Fruit fly (Drosophila melanogaster): Measurements from ENCODE around the gene TORIP.

The TORIP gene

dm6 chr3L:19817807-19818531 is 13.1 kb upstream of the TORIP start, which contains the start of the genes Fibp and Deaf1 (continued):
- peak; percentile 99 for TF ChIP-seq CG42726 (GFP tag; IDR thresholded peaks at IDR 0.05; ENCODE audit: partially characterized antibody)
- TF ChIP-seq CG13775 (GFP tag; optimal IDR thresholded peaks at IDR 0.05) = peak; percentile 85
- peak; percentile 51 for TF ChIP-seq slp2 (GFP tag; optimal IDR thresholded peaks at IDR 0.05)
- peak; percentile 84 for TF ChIP-seq CG6272 (GFP tag; IDR thresholded peaks at IDR 0.05)
- peak; percentile 29 for TF ChIP-seq scrt (GFP tag; optimal IDR thresholded peaks at IDR 0.05)
- TF ChIP-seq pum (GFP tag; optimal IDR thresholded peaks at IDR 0.05) = peak; percentile 82
- peak; percentile 53; the same call in 2 of the 3 replicates for TF ChIP-seq zfh1 (GFP tag; IDR thresholded peaks at IDR 0.05)
- no peak for TF ChIP-seq run (tag; optimal IDR thresholded peaks at IDR 0.05)
- TF ChIP-seq lov (optimal IDR thresholded peaks at IDR 0.05) = no peak
- 0 out of 3 replicates have a peak, but pooled peaks have one; percentile 22 for TF ChIP-seq lov (GFP tag; IDR thresholded peaks at IDR 0.05)
- TF ChIP-seq CG12744 (GFP tag; optimal IDR thresholded peaks at IDR 0.05) = peak; percentile 56
- TF ChIP-seq CG30431 (GFP tag; optimal IDR thresholded peaks at IDR 0.05) = peak; percentile 46
- peak; percentile 34; the same call in 1 of the 3 replicates for TF ChIP-seq ci (GFP tag; IDR thresholded peaks at IDR 0.05)
- TF ChIP-seq Doc3 (GFP tag; IDR thresholded peaks at IDR 0.05; ENCODE audit: partially characterized antibody) = peak; percentile 96
- TF ChIP-seq CG9609 (GFP tag; optimal IDR thresholded peaks at IDR 0.05) = peak; percentile 84
- TF ChIP-seq luna (GFP tag; optimal IDR thresholded peaks at IDR 0.05) = peak; percentile 25
- TF ChIP-seq Jarid2 (GFP tag; optimal IDR thresholded peaks at IDR 0.05) = peak; percentile 32
- peak; percentile 71 for TF ChIP-seq tin (GFP tag; optimal IDR thresholded peaks at IDR 0.05)
- TF ChIP-seq Med (GFP tag) = peak; percentile 94
- TF ChIP-seq CG2202 (tag; optimal IDR thresholded peaks at IDR 0.05) = no peak
- peak; percentile 56 for TF ChIP-seq disco-r (GFP tag; optimal IDR thresholded peaks at IDR 0.05)
- peak; percentile 80 for TF ChIP-seq pzg (GFP tag; optimal IDR thresholded peaks at IDR 0.05)
- TF ChIP-seq Asciz (GFP tag; optimal IDR thresholded peaks at IDR 0.05) = no peak
- peak; percentile 46 for TF ChIP-seq her (GFP tag; optimal IDR thresholded peaks at IDR 0.05)
- peak; percentile 45; the same call in 1 of the 2 replicates for TF ChIP-seq Atf6 (GFP tag; IDR thresholded peaks at IDR 0.05)
- peak; percentile 74 for TF ChIP-seq Dref (GFP tag; IDR thresholded peaks at IDR 0.05)
- TF ChIP-seq row (GFP tag; IDR thresholded peaks at IDR 0.05) = peak; percentile 95
- no peak for TF ChIP-seq bigmax (GFP tag; optimal IDR thresholded peaks at IDR 0.05)
- TF ChIP-seq CG16813 (GFP tag; IDR thresholded peaks at IDR 0.05; ENCODE audit: partially characterized antibody) = peak; percentile 100
- peak; percentile 71 for TF ChIP-seq Mes4 (GFP tag; optimal IDR thresholded peaks at IDR 0.05)
- TF ChIP-seq lilli (GFP tag; optimal IDR thresholded peaks at IDR 0.05) = peak; percentile 89
- TF ChIP-seq dm (GFP tag; optimal IDR thresholded peaks at IDR 0.05) = peak; percentile 70
- peak; percentile 87 for TF ChIP-seq slbo (GFP tag; IDR thresholded peaks at IDR 0.05)
- no peak for TF ChIP-seq cg (GFP tag; optimal IDR thresholded peaks at IDR 0.05)
- 0 out of 2 replicates have a peak, but pooled peaks have one; percentile 45 for TF ChIP-seq CG31224 (GFP tag; IDR thresholded peaks at IDR 0.05)
- TF ChIP-seq CG11560 (tag; IDR thresholded peaks at IDR 0.05) = no peak
- peak; percentile 66 for TF ChIP-seq CG9437 (GFP tag; optimal IDR thresholded peaks at IDR 0.05)
- TF ChIP-seq CG18619 (GFP tag; optimal IDR thresholded peaks at IDR 0.05) = peak; percentile 61
- peak; percentile 33 for TF ChIP-seq CG8388 (GFP tag; optimal IDR thresholded peaks at IDR 0.05)
- TF ChIP-seq Abd-B (GFP tag; optimal IDR thresholded peaks at IDR 0.05) = peak; percentile 87
- peak; percentile 41 for TF ChIP-seq D19A (tag; optimal IDR thresholded peaks at IDR 0.05)
- TF ChIP-seq CG43689 (GFP tag; IDR thresholded peaks at IDR 0.05) = no peak
- TF ChIP-seq Eip74EF (GFP tag; optimal IDR thresholded peaks at IDR 0.05) = peak in 1 of 2 experiments; percentile 3
- TF ChIP-seq usp (GFP tag; optimal IDR thresholded peaks at IDR 0.05) = no peak
- TF ChIP-seq MESR4 (GFP tag; optimal IDR thresholded peaks at IDR 0.05) = peak; percentile 82
- peak; percentile 64; the same call in 2 of the 3 replicates for TF ChIP-seq tgo (GFP tag; IDR thresholded peaks at IDR 0.05)
- peak; percentile 54 for TF ChIP-seq CG10979 (tag; optimal IDR thresholded peaks at IDR 0.05)
- TF ChIP-seq unc-4 (GFP tag; IDR thresholded peaks at IDR 0.05; ENCODE audit: partially characterized antibody) = peak; percentile 92
- TF ChIP-seq Vsx1 (GFP tag; optimal IDR thresholded peaks at IDR 0.05) = no peak
